Worm (Caenorhabditis elegans) whole organism, early embryonic: ENCODE measurements around the gene wht-2.
"Not testable (repeated sequence)": the region's sequence is repeated elsewhere in the genome, so short reads cannot be mapped to it uniquely, and the experiment has no call there.

ENCODE experiments used
- ama-1 ChIP-seq: fragments of 150-350 bp; optimal IDR thresholded peaks from 2 replicates; lab custom pipeline; 2014
- ets-7 ChIP-seq: sonication (generic microtip); optimal IDR thresholded peaks from 2 replicates; lab custom pipeline; 2016; ENCODE audit warnings: missing genotype, missing genetic modification characterization, missing compliant biosample characterization
- scrt-1 ChIP-seq: fragments of 200-800 bp; sonication (Bioruptor generic); IDR thresholded peaks from 2 replicates; pipeline ENCODE4 v1.3.6; 2022; ENCODE audit warnings: missing genetic modification characterization, missing compliant biosample characterization
- sea-1 ChIP-seq: fragments of 200-800 bp; sonication (Bioruptor generic); conservative IDR thresholded peaks from 2 replicates; pipeline ENCODE4 v1.3.6; 2022; ENCODE audit warnings: missing genetic modification characterization, missing compliant biosample characterization
- tra-4 ChIP-seq: sonication (generic microtip); optimal IDR thresholded peaks from 2 replicates; lab custom pipeline; 2017; ENCODE audit warnings: missing genetic modification characterization, missing compliant biosample characterization

ce11 chrIV:11497312-11497711 is 27.1 kb downstream of the wht-2 start:
- peak; percentile 70; the same call in 1 of the 2 replicates for TF ChIP-seq scrt-1
- not testable (repeated sequence) for TF ChIP-seq tra-4 (tag; lab: Kevin White, UChicago); ets-7; ama-1
- peak; percentile 67 for TF ChIP-seq sea-1 (GFP tag; lab: Robert Waterston, UW)
